Fruit fly (Drosophila melanogaster) whole organism, adult: ENCODE data around the gene CG17267.

Experiments
- CG11617 ChIP-seq: fragments of 200-800 bp; sonication (Bioruptor generic); optimal IDR thresholded peaks from 2 replicates; lab custom pipeline; 2017; ENCODE audit warnings: mild to moderate bottlenecking, missing biosample characterization, missing genetic modification reagents, missing genetic modification characterization
- CG12768 ChIP-seq: fragments of 200-800 bp; sonication (Bioruptor generic); optimal IDR thresholded peaks from 2 replicates; lab custom pipeline; 2017; ENCODE audit warnings: missing biosample characterization, missing genetic modification characterization, mild to moderate bottlenecking, moderate library complexity, missing genetic modification reagents
- CG14711 ChIP-seq: fragments of 200-800 bp; sonication (Bioruptor generic); optimal IDR thresholded peaks from 2 replicates; lab custom pipeline; 2018; ENCODE audit warnings: missing biosample characterization, mild to moderate bottlenecking, missing genetic modification characterization, moderate library complexity
- CG1620 ChIP-seq: fragments of 200-800 bp; sonication (Bioruptor generic); optimal IDR thresholded peaks from 2 replicates; lab custom pipeline; 2016; ENCODE audit warnings: missing biosample characterization, missing genetic modification characterization
- CG33017 ChIP-seq: fragments of 200-800 bp; sonication (Bioruptor generic); optimal IDR thresholded peaks from 2 replicates; lab custom pipeline; 2018; ENCODE audit warnings: missing biosample characterization, mild to moderate bottlenecking, missing genetic modification characterization, moderate library complexity
- CG5204 ChIP-seq: fragments of 200-800 bp; sonication (Bioruptor generic); optimal IDR thresholded peaks from 2 replicates; lab custom pipeline; 2016; ENCODE audit warnings: missing biosample characterization, missing genetic modification characterization
- CG7045 ChIP-seq: fragments of 200-800 bp; sonication (Bioruptor generic); optimal IDR thresholded peaks from 2 replicates; lab custom pipeline; 2017; ENCODE audit warnings: missing biosample characterization, mild to moderate bottlenecking, missing genetic modification characterization
- CG7101 ChIP-seq: fragments of 200-800 bp; sonication (Bioruptor generic); optimal IDR thresholded peaks from 2 replicates; lab custom pipeline; 2018; ENCODE audit warnings: missing biosample characterization, mild to moderate bottlenecking, missing genetic modification characterization, moderate library complexity
- Clk ChIP-seq: fragments of 200-800 bp; sonication (Bioruptor generic); optimal IDR thresholded peaks from 2 replicates; lab custom pipeline; 2017; ENCODE audit warnings: missing biosample characterization, missing genetic modification characterization
- Crg-1 ChIP-seq: fragments of 200-800 bp; sonication (Bioruptor generic); optimal IDR thresholded peaks from 2 replicates; lab custom pipeline; 2016; ENCODE audit warnings: missing biosample characterization, missing genetic modification characterization
- Hr96 ChIP-seq: fragments of 200-800 bp; sonication (Bioruptor generic); optimal IDR thresholded peaks from 2 replicates; lab custom pipeline; 2016; ENCODE audit warnings: missing biosample characterization, missing genetic modification characterization
- Mnt ChIP-seq: fragments of 200-800 bp; sonication (Bioruptor generic); optimal IDR thresholded peaks from 2 replicates; lab custom pipeline; 2016; ENCODE audit warnings: missing biosample characterization, mild to moderate bottlenecking, missing genetic modification characterization
- bab1 ChIP-seq: fragments of 200-800 bp; sonication (Bioruptor generic); optimal IDR thresholded peaks from 3 replicates; lab custom pipeline; 2019; ENCODE audit warnings: missing biosample characterization, mild to moderate bottlenecking, missing genetic modification characterization, moderate library complexity
- cic ChIP-seq: fragments of 200-800 bp; sonication (Bioruptor generic); optimal IDR thresholded peaks from 2 replicates; lab custom pipeline; 2017; ENCODE audit warnings: missing biosample characterization, mild to moderate bottlenecking, missing genetic modification characterization, moderate library complexity
- cnc ChIP-seq, 2 experiments: fragments of >200 bp; optimal IDR thresholded peaks; 2 replicates each; lab custom pipeline; 2017
- kay ChIP-seq: fragments of 200-800 bp; sonication (Bioruptor generic); peaks from one replicate; lab custom pipeline; 2016; ENCODE audit warnings: missing biosample characterization, missing genetic modification characterization, borderline replicate concordance
- ovo ChIP-seq: fragments of 200-800 bp; sonication (Bioruptor generic); optimal IDR thresholded peaks from 2 replicates; lab custom pipeline; 2016; ENCODE audit warnings: missing biosample characterization, missing genetic modification characterization
- pad ChIP-seq: fragments of 200-800 bp; sonication (Bioruptor generic); optimal IDR thresholded peaks from 3 replicates; lab custom pipeline; 2017; ENCODE audit warnings: missing biosample characterization, missing genetic modification characterization, mild to moderate bottlenecking, moderate library complexity, missing genetic modification reagents
- tj ChIP-seq: fragments of 200-800 bp; sonication (Bioruptor generic); optimal IDR thresholded peaks from 3 replicates; lab custom pipeline; 2017; ENCODE audit warnings: missing biosample characterization, mild to moderate bottlenecking, missing genetic modification characterization, moderate library complexity
- toe ChIP-seq: fragments of 200-800 bp; sonication (Bioruptor generic); optimal IDR thresholded peaks from 2 replicates; lab custom pipeline; 2016; ENCODE audit warnings: missing biosample characterization, missing genetic modification characterization

Gene CG17267

DNA sequence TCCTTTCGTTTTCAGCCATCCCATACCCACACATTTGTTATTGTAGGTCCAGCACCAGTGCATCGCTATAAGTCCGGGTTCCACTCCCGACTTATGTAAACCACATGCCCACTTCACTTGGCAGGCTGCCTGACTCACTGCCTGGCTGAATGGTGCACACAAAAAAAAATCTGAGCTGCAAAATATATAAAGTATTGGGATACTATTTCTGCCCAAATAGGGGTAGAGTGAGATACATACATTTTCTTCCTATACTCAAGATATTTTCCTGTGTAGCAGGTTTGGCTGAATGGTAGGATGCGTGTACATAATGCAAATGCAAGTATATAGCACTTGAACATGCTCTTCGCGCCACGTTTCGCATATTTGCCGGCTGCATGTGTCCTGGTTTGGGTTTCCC, 34.3 kb upstream of the CG17267 start:
- TF ChIP-seq CG1620 (GFP tag; lab: Kevin White, UChicago) (no peak), pad (GFP tag; lab: Kevin White, UChicago) (no peak), bab1 (GFP tag; lab: Kevin White, UChicago) (no peak), cic (GFP tag; lab: Kevin White, UChicago) (no peak), CG33017 (no peak), Mnt (no peak), Hr96 (GFP tag; lab: Kevin White, UChicago) (no peak), kay (no peak), CG7045 (no peak), ovo (GFP tag; lab: Kevin White, UChicago) (no peak), CG11617 (GFP tag; lab: Kevin White, UChicago) (no peak), CG14711 (tag; lab: Kevin White, UChicago) (no peak), CG12768 (GFP tag; lab: Kevin White, UChicago) (no peak)

DNA sequence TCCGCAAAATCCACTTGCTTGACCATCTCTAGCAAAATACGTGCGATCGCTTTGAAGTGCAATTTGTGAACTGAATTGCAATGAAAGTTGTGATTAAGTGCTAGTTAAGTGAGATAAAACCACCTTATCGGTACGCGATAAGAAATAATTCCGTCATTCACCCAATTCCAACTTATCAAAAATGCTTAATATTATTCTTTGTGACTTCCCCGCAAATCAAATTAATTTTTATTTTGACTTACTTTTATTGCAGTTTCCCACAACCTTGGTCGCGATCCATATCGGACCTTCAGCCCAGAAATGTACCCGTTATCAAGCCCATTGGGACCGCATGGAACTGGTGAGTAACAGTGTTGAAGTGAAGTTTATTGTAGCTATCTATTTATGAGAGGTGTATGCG, 33.6 kb upstream of the CG17267 start, which contains the start of gene Takl1:
Takl1 (minus strand) TSS at position 59 of the 400 bp plus-strand sequence.
- no peak for TF ChIP-seq CG11617 (GFP tag; lab: Kevin White, UChicago)
- TF ChIP-seq cic (GFP tag; lab: Kevin White, UChicago), result peak; percentile 17

DNA sequence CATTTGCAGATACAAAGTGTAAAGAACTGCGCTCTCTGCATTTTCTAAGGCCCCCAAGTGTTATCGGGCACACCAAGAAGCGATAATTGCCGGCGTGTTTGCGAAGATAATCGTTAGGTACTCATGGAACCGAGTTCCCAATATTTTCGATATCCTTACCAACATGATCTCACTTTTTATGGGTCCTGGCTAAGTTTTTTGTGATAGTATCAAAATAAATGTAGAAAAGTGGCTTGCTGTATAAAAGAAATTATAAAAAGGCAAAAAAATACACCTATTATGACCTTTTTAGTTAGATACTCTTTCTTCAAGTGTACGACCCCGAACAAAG, 27.2 kb upstream of the CG17267 start:
- TF ChIP-seq CG11617 (GFP tag; lab: Kevin White, UChicago) (no peak), Clk (no peak), CG1620 (GFP tag; lab: Kevin White, UChicago) (no peak), ovo (GFP tag; lab: Kevin White, UChicago) (no peak), tj (GFP tag; lab: Kevin White, UChicago) (no peak), CG12768 (GFP tag; lab: Kevin White, UChicago) (no peak), CG5204 (no peak), cnc (optimal IDR thresholded peaks at IDR 0.05; lab: Kevin White, UChicago) (no peak), Mnt (no peak), CG14711 (tag; lab: Kevin White, UChicago) (no peak), CG33017 (no peak), CG7101 (tag; lab: Kevin White, UChicago) (no peak), cic (GFP tag; lab: Kevin White, UChicago) (no peak), Crg-1 (GFP tag; lab: Kevin White, UChicago) (no peak), Hr96 (GFP tag; lab: Kevin White, UChicago) (no peak), bab1 (GFP tag; lab: Kevin White, UChicago) (no peak), CG7045 (no peak), pad (GFP tag; lab: Kevin White, UChicago) (no peak), toe (GFP tag; lab: Kevin White, UChicago) (no peak), kay (no peak)

DNA sequence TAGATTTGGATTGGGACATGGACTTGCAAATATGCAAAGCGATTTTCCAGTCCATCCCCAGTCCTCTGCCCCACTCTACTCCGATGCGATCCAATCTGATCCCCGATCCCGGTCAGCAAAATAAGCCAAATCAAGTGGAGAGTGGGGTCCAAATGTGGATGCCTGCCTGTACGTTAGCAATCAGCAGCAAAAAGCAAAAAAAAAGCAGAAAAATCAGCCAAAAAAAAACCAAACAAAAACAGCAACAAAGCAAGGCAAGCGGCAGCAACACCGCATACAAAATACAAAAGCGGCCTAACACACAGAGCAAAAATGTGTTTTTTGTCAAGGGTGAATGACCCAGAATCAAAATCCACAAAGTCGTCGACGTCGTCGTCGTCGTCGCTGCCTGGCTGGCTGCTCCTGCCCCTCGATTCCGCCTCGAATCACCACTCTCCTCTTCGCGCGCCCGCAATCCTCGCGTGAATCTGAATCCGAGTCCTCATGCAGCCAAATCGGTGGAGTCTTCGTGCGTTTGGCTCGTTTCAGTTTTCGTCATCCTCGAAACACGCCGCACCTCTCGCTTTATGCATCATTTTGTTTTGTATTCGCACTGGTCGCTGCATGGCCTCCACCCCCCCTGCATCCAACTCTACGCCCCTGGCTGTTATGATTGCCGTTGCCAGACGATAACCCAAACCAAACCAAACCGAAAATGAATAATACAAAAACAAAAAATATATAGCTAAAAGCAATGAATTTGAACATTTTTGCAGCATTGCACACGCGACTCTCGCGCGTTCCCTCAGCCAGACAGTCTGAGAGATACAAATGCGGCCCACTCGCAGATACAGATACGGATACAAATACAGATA, 26.6 kb upstream of the CG17267 start:
- no peak for TF ChIP-seq CG12768 (GFP tag; lab: Kevin White, UChicago)
- TF ChIP-seq CG7045, result no peak
- peak; percentile 20 for TF ChIP-seq tj (GFP tag; lab: Kevin White, UChicago)
- TF ChIP-seq ovo (GFP tag; lab: Kevin White, UChicago), result no peak
- no peak for TF ChIP-seq CG5204

DNA sequence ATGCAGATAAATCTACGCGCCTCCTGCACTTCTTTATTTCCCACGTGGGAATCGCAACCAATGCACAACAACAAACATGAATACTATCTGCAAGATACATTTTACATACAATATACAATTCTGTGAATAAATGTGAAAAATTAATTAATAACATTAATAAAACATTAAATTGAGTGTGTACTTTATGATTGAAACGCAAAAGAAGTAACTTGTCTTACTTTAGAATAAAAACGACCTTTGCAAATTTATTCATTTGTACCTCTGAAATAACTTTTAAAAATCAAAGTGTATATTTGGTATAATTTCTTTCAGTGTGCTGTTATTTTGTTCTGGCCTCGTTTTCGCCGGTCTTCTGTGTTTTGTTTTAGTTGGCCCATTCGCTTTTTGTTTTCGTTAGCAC, 25.2 kb upstream of the CG17267 start:
- TF ChIP-seq CG7045 (no peak), bab1 (GFP tag; lab: Kevin White, UChicago) (no peak)

DNA sequence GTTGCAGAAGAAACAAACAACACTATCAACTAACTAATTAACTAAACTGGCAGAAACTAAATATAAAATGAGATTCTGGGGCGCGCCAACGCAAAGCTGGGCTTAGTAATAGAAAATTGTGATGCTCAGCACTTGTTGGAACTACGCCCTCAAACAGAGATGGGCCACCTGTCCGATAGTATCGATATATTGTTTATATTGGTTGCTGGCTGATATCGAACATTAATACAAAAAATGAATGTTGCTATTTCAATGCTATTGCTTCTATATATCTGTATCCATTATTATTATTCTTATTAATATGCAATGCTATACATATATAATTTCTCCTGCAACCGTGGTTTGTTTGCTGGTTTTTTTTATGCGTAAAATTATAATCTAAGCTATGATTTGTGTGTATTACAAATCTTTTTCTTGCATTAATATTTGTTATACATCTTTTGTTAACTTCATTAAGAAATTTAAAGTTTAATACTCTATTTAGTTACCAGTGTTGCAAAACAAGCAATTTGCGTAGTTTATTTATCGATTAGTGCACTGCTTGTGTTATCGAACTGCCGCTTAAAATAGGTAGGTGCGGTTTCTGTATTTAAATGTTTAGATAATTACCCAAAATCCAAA, 23.4 kb upstream of the CG17267 start, which contains the start of gene CG31195:
CG31195 (minus strand) TSS at position 195 of the 621 bp plus-strand sequence.
- peak; percentile 5 for TF ChIP-seq CG5204
- no peak for TF ChIP-seq CG7045
- peak; percentile 80 for TF ChIP-seq tj (GFP tag; lab: Kevin White, UChicago)
- TF ChIP-seq bab1 (GFP tag; lab: Kevin White, UChicago), result peak; percentile 8

DNA sequence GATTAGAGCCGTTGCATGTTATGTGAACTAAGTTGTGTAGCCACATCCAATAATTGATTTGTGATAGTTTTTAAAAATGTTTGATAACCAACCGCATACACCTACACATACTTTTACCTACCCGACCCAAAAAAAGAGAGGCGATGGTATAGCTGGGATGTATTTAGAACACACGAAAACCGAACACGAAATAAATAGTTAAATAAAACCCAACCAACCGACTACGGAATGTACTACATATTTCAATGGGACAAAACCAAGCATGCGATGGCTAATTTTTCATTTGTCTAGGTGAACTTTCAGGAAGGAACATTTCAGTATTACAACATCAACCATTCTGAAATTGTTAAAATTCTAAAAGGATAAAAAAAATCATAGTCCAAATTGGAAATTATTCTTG, 17.5 kb upstream of the CG17267 start, which contains the start of gene Syp:
Syp (plus strand) TSS at position 301 of the 400 bp plus-strand sequence.
- no peak for TF ChIP-seq ovo (GFP tag; lab: Kevin White, UChicago)

DNA sequence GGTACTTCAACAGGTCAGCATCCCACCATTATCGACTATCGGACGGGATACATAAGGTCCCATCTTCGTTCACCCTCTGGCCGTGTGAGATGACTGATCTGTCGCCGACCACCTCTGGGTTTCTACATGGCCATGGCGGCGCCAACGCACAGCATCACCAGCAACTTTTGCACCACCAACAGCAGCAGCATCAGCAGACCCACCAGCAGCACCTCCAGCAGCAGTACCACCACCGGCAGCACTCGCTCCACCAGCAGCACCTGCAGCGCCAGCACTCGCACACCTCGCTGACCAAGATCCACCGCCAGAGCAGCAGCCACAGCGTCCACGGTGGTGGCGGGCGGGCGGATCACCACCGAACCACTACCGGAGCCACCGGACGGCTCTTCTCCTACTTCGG, 16.1 kb upstream of the CG17267 start:
- TF ChIP-seq cic (GFP tag; lab: Kevin White, UChicago) (no peak), CG33017 (no peak), CG12768 (GFP tag; lab: Kevin White, UChicago) (no peak), ovo (GFP tag; lab: Kevin White, UChicago) (no peak), tj (GFP tag; lab: Kevin White, UChicago) (no peak), CG5204 (no peak), Clk (no peak), CG7045 (no peak)
